Worm (Caenorhabditis elegans) whole organism, mixed stage, embryonic: ENCODE measurements around the gene daf-18.

ENCODE experiments used
- M03D4.4 ChIP-seq: sonication (generic microtip); optimal IDR thresholded peaks from 2 replicates; lab custom pipeline; 2017; ENCODE audit warnings: mild to moderate bottlenecking, missing genetic modification characterization, missing compliant biosample characterization
- bed-3 ChIP-seq: fragments of 200-800 bp; sonication (Bioruptor generic); optimal IDR thresholded peaks from 3 replicates; lab custom pipeline; 2018; ENCODE audit warnings: mild to moderate bottlenecking, missing genetic modification characterization, moderate library complexity, missing compliant biosample characterization
- blmp-1 ChIP-seq: fragments of 150-350 bp; optimal IDR thresholded peaks from 2 replicates; lab custom pipeline; 2014; ENCODE audit warnings: missing biosample characterization, missing genetic modification characterization
- ceh-39 ChIP-seq: fragments of 150-350 bp; optimal IDR thresholded peaks from 2 replicates; lab custom pipeline; 2014; ENCODE audit warnings: missing biosample characterization, missing genetic modification characterization
- ceh-43 ChIP-seq: fragments of 200-800 bp; sonication (Bioruptor generic); optimal IDR thresholded peaks from 2 replicates; lab custom pipeline; 2018; ENCODE audit warnings: mild to moderate bottlenecking, missing genetic modification characterization, moderate library complexity, missing compliant biosample characterization
- ceh-83 ChIP-seq: fragments of 200-800 bp; sonication (Bioruptor generic); optimal IDR thresholded peaks from 2 replicates; lab custom pipeline; 2018; ENCODE audit warnings: mild to moderate bottlenecking, missing genetic modification characterization, missing compliant biosample characterization
- ces-1 ChIP-seq: fragments of 150-350 bp; optimal IDR thresholded peaks from 2 replicates; lab custom pipeline; 2014; ENCODE audit warnings: missing biosample characterization, missing genetic modification reagents, missing genetic modification characterization
- cnd-1 ChIP-seq: fragments of 200-800 bp; sonication (Bioruptor generic); optimal IDR thresholded peaks from 2 replicates; lab custom pipeline; 2018; ENCODE audit warnings: mild to moderate bottlenecking, missing genetic modification characterization, missing compliant biosample characterization
- drap-1 ChIP-seq: fragments of 200-800 bp; sonication (Bioruptor generic); optimal IDR thresholded peaks from 3 replicates; lab custom pipeline; 2018; ENCODE audit warnings: mild to moderate bottlenecking, missing genetic modification characterization, missing compliant biosample characterization
- elt-1 ChIP-seq: sonication (generic microtip); optimal IDR thresholded peaks from 2 replicates; lab custom pipeline; 2017; ENCODE audit warnings: missing genetic modification characterization, mild to moderate bottlenecking, missing compliant biosample characterization, antibody characterized with exemption, moderate library complexity, borderline replicate concordance; ENCODE audit not compliant: insufficient read depth
- elt-3 ChIP-seq: fragments of 150-350 bp; optimal IDR thresholded peaks from 2 replicates; lab custom pipeline; 2014; ENCODE audit warnings: missing biosample characterization, missing genetic modification characterization
- flh-1 ChIP-seq: fragments of 200-800 bp; sonication (Bioruptor generic); optimal IDR thresholded peaks from 2 replicates; lab custom pipeline; 2018; ENCODE audit warnings: mild to moderate bottlenecking, missing genetic modification characterization, moderate library complexity, missing compliant biosample characterization
- ham-2 ChIP-seq: fragments of 200-800 bp; sonication (Bioruptor generic); optimal IDR thresholded peaks from 2 replicates; lab custom pipeline; 2018; ENCODE audit warnings: mild to moderate bottlenecking, missing genetic modification characterization, missing compliant biosample characterization
- hlh-1 ChIP-seq: fragments of 150-350 bp; optimal IDR thresholded peaks from 2 replicates; lab custom pipeline; 2014; ENCODE audit warnings: missing biosample characterization, missing genetic modification reagents, missing genetic modification characterization
- lin-13 ChIP-seq: fragments of 150-350 bp; optimal IDR thresholded peaks from 2 replicates; lab custom pipeline; 2014; ENCODE audit warnings: missing biosample characterization, missing genetic modification characterization
- lin-32 ChIP-seq: fragments of 200-800 bp; sonication (Bioruptor generic); optimal IDR thresholded peaks from 2 replicates; lab custom pipeline; 2018; ENCODE audit warnings: mild to moderate bottlenecking, missing genetic modification characterization, missing compliant biosample characterization
- lsy-2 ChIP-seq: fragments of 150-350 bp; optimal IDR thresholded peaks from 2 replicates; lab custom pipeline; 2014; ENCODE audit warnings: missing biosample characterization, missing genetic modification characterization
- mab-5 ChIP-seq: fragments of 150-350 bp; optimal IDR thresholded peaks from 2 replicates; lab custom pipeline; 2014; ENCODE audit warnings: missing biosample characterization, missing genetic modification characterization
- mep-1 ChIP-seq: fragments of 150-350 bp; optimal IDR thresholded peaks from 2 replicates; lab custom pipeline; 2017; ENCODE audit warnings: missing biosample characterization, missing genetic modification reagents, missing genetic modification characterization, inconsistent platforms
- mls-2 ChIP-seq: sonication (generic microtip); optimal IDR thresholded peaks from 2 replicates; lab custom pipeline; 2016; ENCODE audit warnings: mild to moderate bottlenecking, missing genetic modification characterization, moderate library complexity, missing compliant biosample characterization
- nhr-12 ChIP-seq: fragments of 150-350 bp; optimal IDR thresholded peaks from 2 replicates; lab custom pipeline; 2014; ENCODE audit warnings: missing biosample characterization, missing genetic modification characterization
- nhr-2 ChIP-seq: fragments of 150-350 bp; optimal IDR thresholded peaks from 2 replicates; lab custom pipeline; 2014; ENCODE audit warnings: missing biosample characterization, missing genetic modification characterization
- nhr-237 ChIP-seq: fragments of 150-350 bp; optimal IDR thresholded peaks from 2 replicates; lab custom pipeline; 2014; ENCODE audit warnings: missing biosample characterization, missing genetic modification characterization
- nhr-28 ChIP-seq: fragments of 150-350 bp; optimal IDR thresholded peaks from 2 replicates; lab custom pipeline; 2014; ENCODE audit warnings: missing biosample characterization, missing genetic modification characterization
- nhr-76 ChIP-seq: sonication (generic microtip); optimal IDR thresholded peaks from 2 replicates; lab custom pipeline; 2017; ENCODE audit warnings: missing biosample characterization, missing genetic modification characterization
- pha-4 ChIP-seq: fragments of 150-350 bp; optimal IDR thresholded peaks from 2 replicates; lab custom pipeline; 2018; ENCODE audit warnings: missing biosample characterization, missing genetic modification reagents, missing genetic modification characterization
- sem-2 ChIP-seq: fragments of 200-800 bp; sonication (Bioruptor generic); optimal IDR thresholded peaks from 2 replicates; lab custom pipeline; 2018; ENCODE audit warnings: mild to moderate bottlenecking, missing genetic modification characterization, missing compliant biosample characterization
- snpc-4 ChIP-seq: fragments of 150-350 bp; optimal IDR thresholded peaks from 2 replicates; lab custom pipeline; 2014; ENCODE audit warnings: missing biosample characterization, missing genetic modification characterization
- sptf-1 ChIP-seq: sonication (generic microtip); optimal IDR thresholded peaks from 2 replicates; lab custom pipeline; 2017; ENCODE audit warnings: mild to moderate bottlenecking, missing genetic modification characterization, moderate library complexity, missing compliant biosample characterization
- tbx-8 ChIP-seq: fragments of 200-800 bp; sonication (Bioruptor generic); optimal IDR thresholded peaks from 2 replicates; lab custom pipeline; 2018; ENCODE audit warnings: mild to moderate bottlenecking, missing genetic modification characterization, moderate library complexity, missing compliant biosample characterization
- unc-120 ChIP-seq: sonication (generic microtip); optimal IDR thresholded peaks from 2 replicates; lab custom pipeline; 2017; ENCODE audit warnings: missing genetic modification characterization, missing compliant biosample characterization; ENCODE audit not compliant: poor library complexity, severe bottlenecking
- unc-39 ChIP-seq: fragments of 150-350 bp; optimal IDR thresholded peaks from 2 replicates; lab custom pipeline; 2014; ENCODE audit warnings: missing biosample characterization, missing genetic modification characterization
- unc-62 ChIP-seq: fragments of 150-350 bp; optimal IDR thresholded peaks from 2 replicates; lab custom pipeline; 2014; ENCODE audit warnings: missing biosample characterization, missing genetic modification reagents, missing genetic modification characterization
- zip-8 ChIP-seq: fragments of 150-350 bp; optimal IDR thresholded peaks from 2 replicates; lab custom pipeline; 2014; ENCODE audit warnings: missing biosample characterization, missing genetic modification characterization
- ztf-11 ChIP-seq: fragments of 150-350 bp; optimal IDR thresholded peaks from 2 replicates; lab custom pipeline; 2014; ENCODE audit warnings: missing biosample characterization, missing genetic modification characterization

Gene daf-18

DNA sequence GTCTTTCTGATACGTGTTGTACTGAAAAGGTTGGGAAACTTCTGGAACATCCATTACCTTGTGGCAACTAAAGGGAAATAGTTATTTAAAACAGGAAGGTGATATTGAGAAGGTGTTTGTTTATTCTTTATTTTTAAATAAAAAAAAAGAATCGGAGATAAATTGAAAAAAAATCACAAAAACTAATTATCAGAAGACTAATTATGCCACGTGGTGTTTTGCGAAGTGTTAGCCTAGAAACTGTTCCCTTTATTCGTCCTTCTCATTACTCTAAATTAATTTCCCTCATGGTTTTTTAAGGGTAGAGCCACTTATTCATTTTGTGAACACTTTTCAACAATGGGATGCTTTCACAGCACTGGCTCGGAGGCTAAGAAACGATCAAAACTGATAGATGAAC is 23.6 kb downstream of the daf-18 start, which contains the start of gene gpa-4:
Gene gpa-4 (plus strand): TSS at position 301 of the 400 bp plus-strand sequence.
- no peak for TF ChIP-seq mls-2
- no peak for TF ChIP-seq lsy-2 (tag; lab: Kevin White, UChicago)
- no peak for TF ChIP-seq lin-13
- no peak for TF ChIP-seq blmp-1 (tag; lab: Kevin White, UChicago)
- TF ChIP-seq flh-1 (GFP tag; lab: Kevin White, UChicago): no peak
- no peak for TF ChIP-seq ztf-11 (tag; lab: Kevin White, UChicago)
- TF ChIP-seq tbx-8: no peak
- no peak for TF ChIP-seq unc-120 (tag; lab: Kevin White, UChicago)
- TF ChIP-seq nhr-2: no peak
- no peak for TF ChIP-seq drap-1 (GFP tag; lab: Kevin White, UChicago)
- TF ChIP-seq lin-32 (GFP tag; lab: Kevin White, UChicago): no peak
- no peak for TF ChIP-seq M03D4.4 (tag; lab: Kevin White, UChicago)
- no peak for TF ChIP-seq sptf-1 (tag; lab: Kevin White, UChicago)
- no peak for TF ChIP-seq nhr-237 (tag; lab: Kevin White, UChicago)
- no peak for TF ChIP-seq ceh-83
- TF ChIP-seq ceh-43: no peak
- no peak for TF ChIP-seq mep-1
- TF ChIP-seq snpc-4 (tag; lab: Kevin White, UChicago): no peak
- TF ChIP-seq unc-39: no peak
- TF ChIP-seq, all 35 proteins: peak for 0

DNA sequence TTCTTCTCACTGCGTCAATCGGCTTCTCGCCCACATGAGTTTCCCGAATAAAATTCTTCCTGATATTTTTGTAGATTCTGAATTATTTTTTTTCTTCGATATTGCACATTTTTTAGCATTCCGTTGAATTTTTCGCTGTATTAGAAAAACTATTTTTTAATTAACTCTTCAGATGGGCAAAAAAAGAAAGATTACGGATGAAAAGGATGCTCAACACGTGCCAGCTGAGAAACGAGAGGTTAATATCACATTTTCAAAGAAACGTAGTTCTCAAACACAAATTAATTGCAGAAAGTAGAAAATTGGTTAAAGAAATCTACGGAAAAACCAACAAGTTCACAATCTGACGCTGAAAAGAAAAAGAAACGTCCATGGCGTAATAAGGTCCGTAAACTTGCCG is 28.6 kb downstream of the daf-18 start, which contains the start of gene rrp-8:
Gene rrp-8 (plus strand): TSS at position 173 of the 400 bp plus-strand sequence.
- TF ChIP-seq unc-62 (no peak), ceh-83 (no peak), pha-4 (tag; lab: Kevin White, UChicago) (no peak), mep-1 (no peak), mls-2 (no peak), lsy-2 (tag; lab: Kevin White, UChicago) (no peak), hlh-1 (tag; lab: Kevin White, UChicago) (no peak), lin-32 (GFP tag; lab: Kevin White, UChicago) (no peak), M03D4.4 (tag; lab: Kevin White, UChicago) (no peak), sptf-1 (tag; lab: Kevin White, UChicago) (no peak)
- TF ChIP-seq, all 35 proteins: peak for 0

DNA sequence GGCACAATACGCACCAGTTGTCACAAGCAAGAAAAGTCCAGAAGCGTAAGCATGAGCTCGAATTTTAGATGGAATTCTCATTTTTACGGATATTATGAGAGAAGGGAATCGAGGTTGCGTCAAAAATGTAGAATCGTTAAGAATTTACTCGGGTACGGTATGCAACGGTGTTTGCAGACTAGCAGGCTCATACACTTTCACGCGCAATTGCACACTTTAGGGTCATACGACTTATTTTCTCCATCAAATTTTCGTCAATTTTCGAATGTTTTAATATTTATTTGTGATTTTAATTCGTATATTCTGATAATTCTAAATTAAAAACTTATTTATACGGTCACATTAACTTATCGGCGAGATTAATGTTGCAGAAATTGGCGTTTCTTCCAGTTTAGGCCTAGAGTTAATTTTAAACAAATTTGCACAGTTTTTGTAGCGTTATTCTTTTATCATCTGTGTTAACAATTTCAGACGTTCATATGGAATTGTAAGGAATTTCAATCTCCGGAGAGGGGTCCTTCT is 31.5 kb downstream of the daf-18 start, which contains the start of the genes T07A9.15 and nog-1:
Gene T07A9.15 (minus strand): TSS at position 138 of the 522 bp plus-strand sequence.
Gene nog-1 (plus strand): TSS at position 472 of the 522 bp plus-strand sequence.
- TF ChIP-seq drap-1 (GFP tag; lab: Kevin White, UChicago) (peak; percentile 59), ztf-11 (tag; lab: Kevin White, UChicago) (no peak), elt-1 (no peak), unc-39 (no peak), lsy-2 (tag; lab: Kevin White, UChicago) (peak; percentile 98), nhr-2 (no peak), nhr-237 (tag; lab: Kevin White, UChicago) (peak; percentile 58), ham-2 (GFP tag; lab: Kevin White, UChicago) (no peak), elt-3 (tag; lab: Kevin White, UChicago) (no peak), zip-8 (tag; lab: Kevin White, UChicago) (no peak), ces-1 (GFP tag; lab: Kevin White, UChicago) (peak; percentile 67), mep-1 (peak; percentile 65), pha-4 (tag; lab: Kevin White, UChicago) (peak; percentile 71), lin-32 (GFP tag; lab: Kevin White, UChicago) (no peak), mls-2 (no peak), nhr-76 (tag; lab: Kevin White, UChicago) (no peak), unc-120 (tag; lab: Kevin White, UChicago) (no peak), lin-13 (peak; percentile 13), sptf-1 (tag; lab: Kevin White, UChicago) (peak; percentile 34), flh-1 (GFP tag; lab: Kevin White, UChicago) (no peak), ceh-39 (tag; lab: Kevin White, UChicago) (peak; percentile 5)

DNA sequence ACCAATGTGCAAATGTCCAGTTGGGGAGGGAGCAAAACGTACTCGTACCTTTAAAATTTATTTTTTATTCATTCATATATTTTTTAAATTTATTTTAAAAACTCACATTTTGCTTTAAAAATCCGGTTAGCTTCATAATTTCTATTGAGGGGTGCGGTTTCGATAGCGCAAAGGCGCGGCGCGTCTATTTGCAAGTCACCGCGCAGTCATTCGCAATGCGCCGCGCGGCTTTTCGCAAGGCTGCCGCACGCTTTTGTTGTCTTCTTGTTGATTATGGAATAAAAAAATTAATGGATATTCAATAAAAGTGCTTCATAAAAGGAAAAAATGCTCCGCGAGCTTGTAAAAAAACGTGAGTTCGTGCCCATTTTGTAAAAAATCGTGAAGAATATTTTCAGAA is 34.7 kb downstream of the daf-18 start, which contains the start of the genes ears-2 and uncp-18:
Gene ears-2 (minus strand): TSS at position 190 of the 400 bp plus-strand sequence.
Gene uncp-18 (plus strand): TSS at position 282 of the 400 bp plus-strand sequence.
- TF ChIP-seq ztf-11 (tag; lab: Kevin White, UChicago): peak; percentile 95
- TF ChIP-seq sem-2 (GFP tag; lab: Kevin White, UChicago): peak; percentile 92
- peak; percentile 76 for TF ChIP-seq unc-39
- peak; percentile 97 for TF ChIP-seq lin-13
- TF ChIP-seq elt-3 (tag; lab: Kevin White, UChicago): no peak
- peak; percentile 87 for TF ChIP-seq lsy-2 (tag; lab: Kevin White, UChicago)
- TF ChIP-seq hlh-1 (tag; lab: Kevin White, UChicago): peak; percentile 93
- TF ChIP-seq unc-62: peak; percentile 42
- TF ChIP-seq mep-1: peak; percentile 96
- TF ChIP-seq unc-120 (tag; lab: Kevin White, UChicago): peak; percentile 98
- TF ChIP-seq M03D4.4 (tag; lab: Kevin White, UChicago): peak; percentile 98
- TF ChIP-seq cnd-1: peak; percentile 98
- peak; percentile 95 for TF ChIP-seq lin-32 (GFP tag; lab: Kevin White, UChicago)
- TF ChIP-seq ceh-83: peak; percentile 98
- TF ChIP-seq blmp-1 (tag; lab: Kevin White, UChicago): peak; percentile 87
- peak; percentile 90 for TF ChIP-seq mab-5 (tag; lab: Kevin White, UChicago)
- no peak for TF ChIP-seq snpc-4 (tag; lab: Kevin White, UChicago)
- peak; percentile 83 for TF ChIP-seq ceh-39 (tag; lab: Kevin White, UChicago)
- peak; percentile 96 for TF ChIP-seq nhr-12 (tag; lab: Kevin White, UChicago)
- TF ChIP-seq drap-1 (GFP tag; lab: Kevin White, UChicago): peak; percentile 97
- peak; percentile 87 for TF ChIP-seq ces-1 (GFP tag; lab: Kevin White, UChicago)
- peak; percentile 91 for TF ChIP-seq nhr-237 (tag; lab: Kevin White, UChicago)
- TF ChIP-seq bed-3: peak; percentile 93
- TF ChIP-seq flh-1 (GFP tag; lab: Kevin White, UChicago): peak; percentile 93
- peak; percentile 99 for TF ChIP-seq mls-2
- TF ChIP-seq ceh-43: peak; percentile 96
- TF ChIP-seq sptf-1 (tag; lab: Kevin White, UChicago): peak; percentile 99
- no peak for TF ChIP-seq nhr-28 (tag; lab: Kevin White, UChicago)
- peak; percentile 97 for TF ChIP-seq nhr-76 (tag; lab: Kevin White, UChicago)
- peak; percentile 92 for TF ChIP-seq tbx-8
- peak; percentile 98 for TF ChIP-seq ham-2 (GFP tag; lab: Kevin White, UChicago)
- TF ChIP-seq nhr-2: peak; percentile 58
- TF ChIP-seq pha-4 (tag; lab: Kevin White, UChicago): peak; percentile 98
- TF ChIP-seq zip-8 (tag; lab: Kevin White, UChicago): no peak
- peak; percentile 14 for TF ChIP-seq elt-1
